Worm (Caenorhabditis elegans) whole organism, L4 larva: Measurements from ENCODE around the gene B0334.5.

ENCODE experiments used
- ZK546.5 ChIP-seq, 2 experiments: sonication (generic microtip); optimal IDR thresholded peaks; 2 replicates each; lab custom pipeline; 2017; ENCODE audit warnings: missing biosample characterization in 2 of 2, missing genetic modification characterization in 2 of 2
- aha-1 ChIP-seq: fragments of 150-350 bp; peaks from one replicate; lab custom pipeline; 2014; ENCODE audit warnings: missing biosample characterization, missing genetic modification characterization
- ceh-20 ChIP-seq: fragments of 200-800 bp; sonication (Bioruptor generic); IDR thresholded peaks from 2 replicates; pipeline ENCODE4 v1.3.6; 2022; ENCODE audit warnings: missing genetic modification reagents, missing genetic modification characterization, missing compliant biosample characterization
- ceh-62 ChIP-seq: sonication (generic microtip); optimal IDR thresholded peaks from 2 replicates; lab custom pipeline; 2017; ENCODE audit warnings: missing biosample characterization, missing genetic modification characterization
- gei-8 ChIP-seq: fragments of 200-800 bp; sonication (Bioruptor generic); optimal IDR thresholded peaks from 2 replicates; lab custom pipeline; 2018; ENCODE audit warnings: mild to moderate bottlenecking, missing genetic modification characterization, missing compliant biosample characterization
- hlh-30 ChIP-seq: sonication (generic microtip); optimal IDR thresholded peaks from 2 replicates; lab custom pipeline; 2017; ENCODE audit warnings: antibody characterized with exemption, mild to moderate bottlenecking, missing genetic modification characterization, missing compliant biosample characterization; ENCODE audit not compliant: insufficient read depth
- lin-39 ChIP-seq: fragments of 150-350 bp; optimal IDR thresholded peaks from 2 replicates; lab custom pipeline; 2014; ENCODE audit warnings: missing biosample characterization, missing genetic modification reagents, missing genetic modification characterization
- nhr-76 ChIP-seq: fragments of 150-350 bp; optimal IDR thresholded peaks from 2 replicates; lab custom pipeline; 2014; ENCODE audit warnings: missing biosample characterization, missing genetic modification characterization
- skn-1 ChIP-seq: fragments of 150-350 bp; optimal IDR thresholded peaks from 2 replicates; lab custom pipeline; 2014; ENCODE audit warnings: missing biosample characterization, missing genetic modification characterization
- unc-62 ChIP-seq, 3 experiments: fragments of 150-350 bp in 1 of 3; sonication (generic microtip); optimal IDR thresholded peaks in 2 of 3; peaks in 1 of 3; 1 replicate in 1 of 3; 2 replicates in 2 of 3; lab custom pipeline; 2014 to 2017; ENCODE audit warnings: missing biosample characterization in 3 of 3, missing genetic modification characterization in 3 of 3, missing genetic modification reagents in 3 of 3, missing genotype in 1 of 3

ce11 chrII:11453025-11453424 is 44.4 kb upstream of the B0334.5 start, which contains the start of gene rsp-1:
- TF ChIP-seq unc-62 (GFP tag; optimal IDR thresholded peaks at IDR 0.05 in 1 of 2; lab: Kevin White, UChicago) (peak in 1 of 2 experiments; percentile 99), unc-62 (tag; optimal IDR thresholded peaks at IDR 0.05; lab: Kevin White, UChicago) (no peak), nhr-76 (tag; lab: Kevin White, UChicago) (no peak), skn-1 (no peak), hlh-30 (tag; lab: Kevin White, UChicago) (peak; percentile 85), aha-1 (peak; percentile 96), lin-39 (no peak), gei-8 (GFP tag; lab: Kevin White, UChicago) (no peak), ceh-20 (GFP tag; lab: Robert Waterston, UW) (peak; percentile 76), ZK546.5 (tag; optimal IDR thresholded peaks at IDR 0.05; lab: Kevin White, UChicago) (no peak), ceh-62 (tag; lab: Kevin White, UChicago) (no peak)
